Worm (Caenorhabditis elegans): Measurements from ENCODE around the gene F07E5.8.
"Not testable (repeated sequence)": the region's sequence is repeated elsewhere in the genome, so short reads cannot be mapped to it uniquely, and the experiment has no call there.

DNA sequence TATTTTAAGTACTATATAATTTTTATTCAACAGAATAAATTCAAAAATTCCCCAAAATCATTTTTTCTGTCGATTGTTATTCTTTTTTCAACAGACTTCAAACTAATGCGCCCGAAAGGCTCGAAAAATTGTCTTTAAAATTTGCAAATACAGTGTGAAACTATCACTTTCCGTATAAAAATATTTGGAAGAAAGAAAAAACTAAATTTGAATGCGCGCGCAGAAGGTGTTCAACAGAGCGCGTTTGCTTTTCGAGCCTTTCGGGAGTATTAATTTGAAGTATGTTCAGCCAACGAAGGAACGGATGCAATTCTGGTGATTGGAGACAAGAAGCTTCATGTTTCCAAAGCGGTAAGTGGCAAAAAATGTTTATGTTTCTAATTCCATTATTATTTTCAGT is 43.1 kb downstream of the F07E5.8 start, which contains the start of gene btb-4:
- TF ChIP-seq ztf-25 (GFP tag; IDR thresholded peaks at IDR 0.05); ceh-100 (GFP tag; IDR thresholded peaks at IDR 0.05); F39B2.1 (GFP tag; IDR thresholded peaks at IDR 0.05); bed-1 (GFP tag; IDR thresholded peaks at IDR 0.05); ccch-3 (GFP tag; optimal IDR thresholded peaks at IDR 0.05); madf-3 (GFP tag; IDR thresholded peaks at IDR 0.05); ceh-58 (GFP tag; IDR thresholded peaks at IDR 0.05); somi-1 (GFP tag; optimal IDR thresholded peaks at IDR 0.05); Y56A3A.18 (GFP tag; IDR thresholded peaks at IDR 0.05); pbrm-1 (GFP tag; IDR thresholded peaks at IDR 0.05); ceh-91 (GFP tag; IDR thresholded peaks at IDR 0.05); snpc-1.3 (tag; optimal IDR thresholded peaks at IDR 0.05; ENCODE audit: insufficient read depth); sea-2 (GFP tag; IDR thresholded peaks at IDR 0.05); akir-1 (GFP tag; optimal IDR thresholded peaks at IDR 0.05): not testable (repeated sequence)

All from whole organism, young adult.